Worm (Caenorhabditis elegans) whole organism, L3 larva: ENCODE results near the gene lron-10.

Experiments used
- fos-1 ChIP-seq: fragments of 150-350 bp; optimal IDR thresholded peaks from 2 replicates; lab custom pipeline; 2014; ENCODE audit warnings: missing biosample characterization, missing genetic modification characterization
- nhr-77 ChIP-seq: fragments of 150-350 bp; optimal IDR thresholded peaks from 2 replicates; lab custom pipeline; 2014; ENCODE audit warnings: missing biosample characterization, missing genetic modification characterization

DNA sequence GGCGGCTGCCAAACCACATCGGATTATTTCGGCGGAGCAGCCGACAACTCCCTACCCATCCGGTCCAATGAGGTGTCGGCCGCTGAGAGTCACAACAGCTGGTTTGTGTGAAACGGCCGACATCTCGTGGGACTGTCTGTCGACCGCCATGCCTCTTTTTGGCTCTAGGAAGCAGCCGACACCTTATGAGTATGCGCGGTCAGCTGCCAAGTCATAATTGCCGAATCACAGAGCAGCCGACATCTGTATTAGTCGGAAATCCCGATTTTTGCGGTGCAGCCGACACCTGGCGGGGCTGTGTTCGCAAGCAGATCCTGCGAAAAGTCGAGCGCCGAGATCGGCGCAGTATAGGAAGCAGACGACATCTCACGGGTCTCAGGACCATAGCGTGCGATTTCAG lies 29.1 kb downstream of the lron-10 start:
- no peak for TF ChIP-seq nhr-77 (tag; lab: Kevin White, UChicago)
- no peak for TF ChIP-seq fos-1
